Worm (Caenorhabditis elegans) whole organism, late embryonic: ENCODE data around the gene R144.3.

Experiments
- C08G9.2 ChIP-seq: sonication (generic microtip); optimal IDR thresholded peaks from 2 replicates; lab custom pipeline; 2016; ENCODE audit warnings: mild to moderate bottlenecking, missing genetic modification characterization, moderate library complexity, missing compliant biosample characterization
- C38D4.7 ChIP-seq: fragments of 200-800 bp; sonication (Bioruptor generic); optimal IDR thresholded peaks from 2 replicates; lab custom pipeline; 2018; ENCODE audit warnings: mild to moderate bottlenecking, missing genetic modification characterization, moderate library complexity, missing compliant biosample characterization
- K09A11.1 ChIP-seq: sonication (generic microtip); optimal IDR thresholded peaks from 2 replicates; lab custom pipeline; 2017; ENCODE audit warnings: antibody characterized with exemption, mild to moderate bottlenecking, missing genetic modification characterization, missing compliant biosample characterization; ENCODE audit not compliant: insufficient read depth
- Y22D7AL.16 ChIP-seq: sonication (generic microtip); optimal IDR thresholded peaks from 2 replicates; lab custom pipeline; 2016; ENCODE audit warnings: missing genetic modification characterization, missing compliant biosample characterization
- ahr-1 ChIP-seq: sonication (generic microtip); optimal IDR thresholded peaks from 2 replicates; lab custom pipeline; 2016; ENCODE audit warnings: missing genetic modification characterization, missing compliant biosample characterization
- ama-1 ChIP-seq: fragments of 150-350 bp; optimal IDR thresholded peaks from 2 replicates; lab custom pipeline; 2014
- ceh-19 ChIP-seq: fragments of 200-800 bp; sonication (Bioruptor generic); optimal IDR thresholded peaks from 2 replicates; lab custom pipeline; 2018; ENCODE audit warnings: mild to moderate bottlenecking, missing genetic modification characterization, missing compliant biosample characterization
- ceh-2 ChIP-seq: sonication (generic microtip); optimal IDR thresholded peaks from 2 replicates; lab custom pipeline; 2016; ENCODE audit warnings: missing genotype, missing genetic modification characterization, missing compliant biosample characterization
- ceh-22 ChIP-seq: sonication (generic microtip); optimal IDR thresholded peaks from 2 replicates; lab custom pipeline; 2017; ENCODE audit warnings: missing biosample characterization, missing genetic modification characterization
- ceh-24 ChIP-seq: sonication (generic microtip); optimal IDR thresholded peaks from 2 replicates; lab custom pipeline; 2016; ENCODE audit warnings: mild to moderate bottlenecking, missing genetic modification characterization, missing compliant biosample characterization
- ceh-30 ChIP-seq: fragments of 150-350 bp; optimal IDR thresholded peaks from 2 replicates; lab custom pipeline; 2014; ENCODE audit warnings: missing biosample characterization, missing genetic modification characterization
- ceh-48 ChIP-seq: sonication (generic microtip); optimal IDR thresholded peaks from 2 replicates; lab custom pipeline; 2016; ENCODE audit warnings: missing genetic modification characterization, inconsistent platforms, missing compliant biosample characterization
- dmd-4 ChIP-seq: sonication (generic microtip); optimal IDR thresholded peaks from 2 replicates; lab custom pipeline; 2016; ENCODE audit warnings: borderline replicate concordance, missing genetic modification characterization, missing compliant biosample characterization
- dve-1 ChIP-seq: sonication (generic microtip); optimal IDR thresholded peaks from 2 replicates; lab custom pipeline; 2017; ENCODE audit warnings: antibody characterized with exemption, mild to moderate bottlenecking, missing genetic modification characterization, missing compliant biosample characterization
- elt-2 ChIP-seq: sonication (generic microtip); optimal IDR thresholded peaks from 2 replicates; lab custom pipeline; 2016; ENCODE audit warnings: missing genetic modification reagents, missing genetic modification characterization, missing compliant biosample characterization
- eyg-1 ChIP-seq: sonication (generic microtip); optimal IDR thresholded peaks from 2 replicates; lab custom pipeline; 2016; ENCODE audit warnings: missing genotype, missing genetic modification characterization, missing compliant biosample characterization
- gmeb-2 ChIP-seq: sonication (generic microtip); optimal IDR thresholded peaks from 2 replicates; lab custom pipeline; 2016; ENCODE audit warnings: missing genetic modification characterization, inconsistent platforms, missing compliant biosample characterization
- hlh-15 ChIP-seq: sonication (generic microtip); optimal IDR thresholded peaks from 2 replicates; lab custom pipeline; 2016; ENCODE audit warnings: missing genetic modification characterization, missing compliant biosample characterization
- hlh-30 ChIP-seq: sonication (generic microtip); optimal IDR thresholded peaks from 2 replicates; lab custom pipeline; 2017; ENCODE audit warnings: antibody characterized with exemption, missing genetic modification characterization, missing compliant biosample characterization; ENCODE audit not compliant: insufficient read depth
- hlh-8 ChIP-seq: sonication (generic microtip); optimal IDR thresholded peaks from 2 replicates; lab custom pipeline; 2016; ENCODE audit warnings: missing genotype, missing genetic modification characterization, missing compliant biosample characterization
- lin-11 ChIP-seq: fragments of 200-800 bp; sonication (Bioruptor generic); optimal IDR thresholded peaks from 2 replicates; lab custom pipeline; 2018; ENCODE audit warnings: mild to moderate bottlenecking, missing genetic modification characterization, missing compliant biosample characterization
- nfya-1 ChIP-seq: sonication (generic microtip); optimal IDR thresholded peaks from 2 replicates; lab custom pipeline; 2017; ENCODE audit warnings: missing genetic modification characterization, mild to moderate bottlenecking, missing compliant biosample characterization, antibody characterized with exemption, moderate library complexity
- nhr-11 ChIP-seq: fragments of 150-350 bp; optimal IDR thresholded peaks from 2 replicates; lab custom pipeline; 2014; ENCODE audit warnings: missing biosample characterization, missing genetic modification characterization
- nhr-232 ChIP-seq: sonication (generic microtip); optimal IDR thresholded peaks from 2 replicates; lab custom pipeline; 2016; ENCODE audit warnings: missing genetic modification characterization, missing compliant biosample characterization
- odd-2 ChIP-seq: sonication (generic microtip); optimal IDR thresholded peaks from 2 replicates; lab custom pipeline; 2017; ENCODE audit warnings: antibody characterized with exemption, mild to moderate bottlenecking, missing genetic modification characterization, missing compliant biosample characterization
- ref-2 ChIP-seq: sonication (generic microtip); optimal IDR thresholded peaks from 2 replicates; lab custom pipeline; 2016; ENCODE audit warnings: missing genetic modification characterization, missing compliant biosample characterization
- rnt-1 ChIP-seq: sonication (generic microtip); optimal IDR thresholded peaks from 2 replicates; lab custom pipeline; 2016; ENCODE audit warnings: missing genetic modification characterization, missing compliant biosample characterization
- sdc-2 ChIP-seq: sonication (generic microtip); optimal IDR thresholded peaks from 2 replicates; lab custom pipeline; 2016; ENCODE audit warnings: missing genotype, missing genetic modification characterization, missing compliant biosample characterization
- sox-4 ChIP-seq: sonication (generic microtip); optimal IDR thresholded peaks from 2 replicates; lab custom pipeline; 2017; ENCODE audit warnings: mild to moderate bottlenecking, missing genetic modification characterization, inconsistent platforms, missing compliant biosample characterization
- syd-9 ChIP-seq: sonication (generic microtip); optimal IDR thresholded peaks from 2 replicates; lab custom pipeline; 2016; ENCODE audit warnings: mild to moderate bottlenecking, missing genetic modification characterization, moderate library complexity, missing compliant biosample characterization
- tbx-2 ChIP-seq: sonication (generic microtip); optimal IDR thresholded peaks from 2 replicates; lab custom pipeline; 2016; ENCODE audit warnings: missing genetic modification characterization, missing compliant biosample characterization
- tbx-7 ChIP-seq: sonication (generic microtip); optimal IDR thresholded peaks from 2 replicates; lab custom pipeline; 2016; ENCODE audit warnings: missing genotype, missing genetic modification characterization, missing compliant biosample characterization
- ttx-3 ChIP-seq: sonication (generic microtip); optimal IDR thresholded peaks from 2 replicates; lab custom pipeline; 2016; ENCODE audit warnings: missing genetic modification reagents, missing genetic modification characterization, missing compliant biosample characterization
- unc-3 ChIP-seq, 2 experiments: fragments of 200-800 bp in 1 of 2; sonication (Bioruptor generic) in 1 of 2; sonication (generic microtip) in 1 of 2; conservative IDR thresholded peaks in 1 of 2; optimal IDR thresholded peaks in 1 of 2; 2 replicates each; pipeline versions ENCODE4 v1.3.6 to Lab custom; 2016 to 2022; ENCODE audit warnings: missing compliant biosample characterization in 2 of 2, missing genetic modification characterization in 2 of 2, missing genetic modification reagents in 1 of 2
- unc-42 ChIP-seq: sonication (generic microtip); optimal IDR thresholded peaks from 2 replicates; lab custom pipeline; 2016; ENCODE audit warnings: missing genotype, missing genetic modification characterization, missing compliant biosample characterization
- ztf-16 ChIP-seq: sonication (generic microtip); optimal IDR thresholded peaks from 2 replicates; lab custom pipeline; 2017; ENCODE audit warnings: missing genetic modification characterization, missing compliant biosample characterization

Gene R144.3

ce11 chrIII:5024393-5024964 is 2.7 kb downstream of the R144.3 start, which contains the start of gene pcf-11 (continued):
- TF ChIP-seq ztf-16 (tag; lab: Kevin White, UChicago) = no peak
- no peak for TF ChIP-seq tbx-7 (tag; lab: Kevin White, UChicago)
- TF ChIP-seq ceh-24 (tag; lab: Kevin White, UChicago) = no peak
- TF ChIP-seq dmd-4 (tag; lab: Kevin White, UChicago) = no peak
- TF ChIP-seq nhr-232 = no peak
- TF ChIP-seq hlh-8 (tag; lab: Kevin White, UChicago) = no peak
- TF ChIP-seq elt-2 (tag; lab: Kevin White, UChicago) = no peak
- TF ChIP-seq K09A11.1 (tag; lab: Kevin White, UChicago) = no peak
- TF ChIP-seq ttx-3 = no peak
- no peak for TF ChIP-seq sdc-2
- TF ChIP-seq syd-9 (tag; lab: Kevin White, UChicago) = no peak
- TF ChIP-seq, all 69 proteins: peak for 13

- TF ChIP-seq nfya-1 (tag; lab: Kevin White, UChicago) = no peak
- peak; percentile 34 for TF ChIP-seq ama-1 (lab: Kevin White, UChicago)
- TF ChIP-seq ahr-1 = no peak
- TF ChIP-seq C08G9.2 (tag; lab: Kevin White, UChicago) = no peak
These were observed 3.4 kb downstream of the R144.3 start for ce11 chrIII:5025136-5025629.

ce11 chrIII:5026366-5026765 is 4.6 kb downstream of the R144.3 start:
- no peak for TF ChIP-seq C38D4.7 (GFP tag; lab: Kevin White, UChicago)

- no peak for TF ChIP-seq dve-1 (tag; lab: Kevin White, UChicago)
- TF ChIP-seq eyg-1 (tag; lab: Kevin White, UChicago) = no peak
- no peak for TF ChIP-seq sox-4 (tag; lab: Kevin White, UChicago)
- TF ChIP-seq Y22D7AL.16 = no peak
- no peak for TF ChIP-seq ceh-48 (tag; lab: Kevin White, UChicago)
- TF ChIP-seq ref-2 = no peak
- no peak for TF ChIP-seq gmeb-2 (tag; lab: Kevin White, UChicago)
- TF ChIP-seq odd-2 = no peak
- TF ChIP-seq hlh-15 = no peak
- no peak for TF ChIP-seq tbx-2
- TF ChIP-seq ceh-30 (tag; lab: Kevin White, UChicago) = no peak
- no peak for TF ChIP-seq lin-11 (tag; lab: Kevin White, UChicago)
- no peak for TF ChIP-seq ceh-19 (GFP tag; lab: Kevin White, UChicago)
- no peak for TF ChIP-seq ceh-22 (tag; lab: Kevin White, UChicago)
- no peak for TF ChIP-seq hlh-8 (tag; lab: Kevin White, UChicago)
- no peak for TF ChIP-seq unc-3 (GFP tag; conservative IDR thresholded peaks at IDR 0.05; lab: Robert Waterston, UW)
- TF ChIP-seq unc-3 (tag; optimal IDR thresholded peaks at IDR 0.05; lab: Kevin White, UChicago) = no peak
- no peak for TF ChIP-seq unc-42 (tag; lab: Kevin White, UChicago)
- no peak for TF ChIP-seq hlh-30 (tag; lab: Kevin White, UChicago)
These were observed 5.4 kb downstream of the R144.3 start for ce11 chrIII:5027219-5027618.

ce11 chrIII:5030629-5031028 is 8.8 kb downstream of the R144.3 start, which contains the start of gene klp-6:
klp-6 (plus strand) TSS chrIII:5030929.
- TF ChIP-seq ztf-16 (tag; lab: Kevin White, UChicago) = no peak
- TF ChIP-seq hlh-8 (tag; lab: Kevin White, UChicago) = no peak
- TF ChIP-seq ceh-2 = no peak
- no peak for TF ChIP-seq rnt-1
- TF ChIP-seq ceh-19 (GFP tag; lab: Kevin White, UChicago) = no peak
- no peak for TF ChIP-seq nhr-11 (tag; lab: Kevin White, UChicago)
- no peak for TF ChIP-seq ahr-1
- no peak for TF ChIP-seq ceh-22 (tag; lab: Kevin White, UChicago)
